Worm (Caenorhabditis elegans) whole organism, early embryonic: Measurements from ENCODE around the gene xbx-5.

ENCODE experiments used
- B0310.2 ChIP-seq: sonication (generic microtip); optimal IDR thresholded peaks from 2 replicates; lab custom pipeline; 2016; ENCODE audit warnings: mild to moderate bottlenecking, missing genetic modification characterization, missing compliant biosample characterization
- F13C5.2 ChIP-seq: sonication (generic microtip); optimal IDR thresholded peaks from 2 replicates; lab custom pipeline; 2017; ENCODE audit warnings: mild to moderate bottlenecking, missing genetic modification characterization, inconsistent platforms, missing compliant biosample characterization
- aly-1 ChIP-seq: sonication (generic microtip); optimal IDR thresholded peaks from 2 replicates; lab custom pipeline; 2016; ENCODE audit warnings: missing genetic modification characterization, missing compliant biosample characterization
- ama-1 ChIP-seq: fragments of 150-350 bp; optimal IDR thresholded peaks from 2 replicates; lab custom pipeline; 2014
- ceh-36 ChIP-seq: sonication (generic microtip); optimal IDR thresholded peaks from 2 replicates; lab custom pipeline; 2016; ENCODE audit warnings: missing genetic modification characterization, inconsistent platforms, missing compliant biosample characterization
- hmbx-1 ChIP-seq: sonication (generic microtip); optimal IDR thresholded peaks from 2 replicates; lab custom pipeline; 2016; ENCODE audit warnings: mild to moderate bottlenecking, missing genetic modification characterization, missing compliant biosample characterization
- hmg-4 ChIP-seq: fragments of 200-800 bp; sonication (Bioruptor generic); optimal IDR thresholded peaks from 2 replicates; lab custom pipeline; 2018; ENCODE audit warnings: mild to moderate bottlenecking, missing genetic modification characterization, missing compliant biosample characterization
- hnd-1 ChIP-seq: sonication (generic microtip); optimal IDR thresholded peaks from 2 replicates; lab custom pipeline; 2016; ENCODE audit warnings: missing genetic modification characterization, missing compliant biosample characterization
- pes-1 ChIP-seq: fragments of 200-800 bp; sonication (Bioruptor generic); IDR thresholded peaks from 2 replicates; pipeline ENCODE4 v1.3.6; 2022; ENCODE audit warnings: missing genetic modification reagents, missing genetic modification characterization, missing compliant biosample characterization
- scrt-1 ChIP-seq: fragments of 200-800 bp; sonication (Bioruptor generic); IDR thresholded peaks from 2 replicates; pipeline ENCODE4 v1.3.6; 2022; ENCODE audit warnings: missing genetic modification characterization, missing compliant biosample characterization
- sea-1 ChIP-seq: fragments of 200-800 bp; sonication (Bioruptor generic); conservative IDR thresholded peaks from 2 replicates; pipeline ENCODE4 v1.3.6; 2022; ENCODE audit warnings: missing genetic modification characterization, missing compliant biosample characterization
- tbx-11 ChIP-seq: fragments of 200-800 bp; sonication (Bioruptor generic); IDR thresholded peaks from 2 replicates; pipeline ENCODE4 v1.3.6; 2022; ENCODE audit warnings: missing genetic modification characterization, missing compliant biosample characterization

- TF ChIP-seq F13C5.2 (tag; lab: Kevin White, UChicago) (no peak), ama-1 (lab: Kevin White, UChicago) (no peak), hmg-4 (GFP tag; lab: Kevin White, UChicago) (no peak), hmbx-1 (tag; lab: Kevin White, UChicago) (no peak), aly-1 (tag; lab: Kevin White, UChicago) (no peak), tbx-11 (GFP tag; lab: Robert Waterston, UW) (no peak), hnd-1 (tag; lab: Kevin White, UChicago) (no peak), sea-1 (no peak), B0310.2 (tag; lab: Kevin White, UChicago) (no peak), scrt-1 (GFP tag; lab: Robert Waterston, UW) (no peak), pes-1 (GFP tag; lab: Robert Waterston, UW) (no peak), ceh-36 (tag; lab: Kevin White, UChicago) (no peak)
These were observed 6.9 kb downstream of the xbx-5 start for ce11 chrIII:3797180-3798026.
